Worm (Caenorhabditis elegans) whole organism, L1 larva: ENCODE data around the gene grl-25.

Experiments used
- C04F5.9 ChIP-seq: sonication (generic microtip); optimal IDR thresholded peaks from 2 replicates; lab custom pipeline; 2016; ENCODE audit warnings: missing genetic modification characterization, missing compliant biosample characterization
- C16A3.4 ChIP-seq: fragments of 150-350 bp; optimal IDR thresholded peaks from 2 replicates; lab custom pipeline; 2014; ENCODE audit warnings: missing biosample characterization, missing genetic modification characterization
- C34B4.2 ChIP-seq: sonication (generic microtip); optimal IDR thresholded peaks from 2 replicates; lab custom pipeline; 2017; ENCODE audit warnings: mild to moderate bottlenecking, missing genetic modification characterization, missing compliant biosample characterization
- ama-1 ChIP-seq: fragments of 150-350 bp; optimal IDR thresholded peaks from 2 replicates; lab custom pipeline; 2014
- hlh-17 ChIP-seq: fragments of 200-800 bp; sonication (Bioruptor generic); optimal IDR thresholded peaks from 2 replicates; lab custom pipeline; 2018; ENCODE audit warnings: missing genetic modification characterization, mild to moderate bottlenecking, missing compliant biosample characterization, moderate library complexity, borderline replicate concordance
- lir-3 ChIP-seq: sonication (generic microtip); optimal IDR thresholded peaks from 2 replicates; lab custom pipeline; 2016; ENCODE audit warnings: mild to moderate bottlenecking, missing genetic modification characterization, moderate library complexity, missing compliant biosample characterization; ENCODE audit not compliant: poor library complexity
- lsy-2 ChIP-seq, 2 experiments: fragments of 150-350 bp; optimal IDR thresholded peaks; 2 replicates each; lab custom pipeline; 2014; ENCODE audit warnings: missing biosample characterization in 2 of 2, missing genetic modification characterization in 2 of 2
- nhr-11 ChIP-seq: fragments of 150-350 bp; optimal IDR thresholded peaks from 2 replicates; lab custom pipeline; 2014; ENCODE audit warnings: missing biosample characterization, missing genetic modification characterization
- nhr-28 ChIP-seq: fragments of 150-350 bp; optimal IDR thresholded peaks from 2 replicates; lab custom pipeline; 2014; ENCODE audit warnings: missing biosample characterization, missing genetic modification characterization
- nhr-47 ChIP-seq: sonication (generic microtip); optimal IDR thresholded peaks from 2 replicates; lab custom pipeline; 2016; ENCODE audit warnings: mild to moderate bottlenecking, missing genetic modification characterization, moderate library complexity, missing compliant biosample characterization
- nhr-77 ChIP-seq: fragments of 150-350 bp; optimal IDR thresholded peaks from 2 replicates; lab custom pipeline; 2014; ENCODE audit warnings: missing biosample characterization, missing genetic modification characterization
- tbx-2 ChIP-seq: sonication (generic microtip); optimal IDR thresholded peaks from 2 replicates; lab custom pipeline; 2016; ENCODE audit warnings: missing genetic modification characterization, missing compliant biosample characterization
- unc-30 ChIP-seq: sonication (generic microtip); optimal IDR thresholded peaks from 2 replicates; lab custom pipeline; 2017; ENCODE audit warnings: missing biosample characterization, missing genetic modification characterization

grl-25 gene

ce11 chrIII:9010047-9010446, 48.0 kb downstream of the grl-25 start, which contains the start of gene F59B2.8:
Gene F59B2.8, minus strand, starts transcription at chrIII:9010197.
- TF ChIP-seq tbx-2 = no peak
- no peak for TF ChIP-seq nhr-77 (tag; lab: Kevin White, UChicago)
- no peak for TF ChIP-seq hlh-17 (GFP tag; lab: Kevin White, UChicago)
- no peak for TF ChIP-seq C34B4.2 (tag; lab: Kevin White, UChicago)
- TF ChIP-seq lsy-2 (tag; optimal IDR thresholded peaks at IDR 0.05; lab: Kevin White, UChicago) = no peak
- TF ChIP-seq nhr-28 (tag; lab: Kevin White, UChicago) = no peak
- TF ChIP-seq unc-30 = no peak
- no peak for TF ChIP-seq lir-3 (tag; lab: Kevin White, UChicago)
- no peak for TF ChIP-seq nhr-47 (tag; lab: Kevin White, UChicago)
- TF ChIP-seq C04F5.9 = no peak
- TF ChIP-seq nhr-11 (tag; lab: Kevin White, UChicago) = no peak
- no peak for TF ChIP-seq ama-1
- TF ChIP-seq, all 84 proteins: peak for 0

DNA sequence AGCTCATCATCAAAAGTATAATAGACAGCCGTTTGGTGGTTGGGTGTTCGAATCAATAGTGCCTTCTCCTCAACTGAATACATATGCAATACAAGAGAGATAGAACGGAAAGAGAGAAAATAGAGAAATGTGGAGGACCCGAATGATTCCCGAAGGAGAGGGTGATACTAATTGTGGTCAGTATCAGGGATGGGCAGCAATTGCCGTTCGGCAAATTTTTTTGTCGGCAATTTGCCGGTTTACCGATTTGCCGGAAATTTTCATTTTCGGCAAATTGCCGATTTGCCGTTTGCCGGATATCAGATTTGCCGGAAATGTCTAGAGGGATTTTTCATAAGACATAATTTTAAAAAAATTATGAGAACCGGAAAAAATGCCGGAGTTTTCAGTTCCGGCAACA, 50.2 kb downstream of the grl-25 start, which contains the start of gene F59B2.9:
F59B2.9 (minus strand) TSS at position 101 of the 400 bp plus-strand sequence.
- no peak for TF ChIP-seq C16A3.4 (tag; lab: Kevin White, UChicago)
